Worm (Caenorhabditis elegans) whole organism, L4 larva: ENCODE data around the gene H37A05.2.

Experiments
- Y75B8A.6 ChIP-seq: fragments of 200-800 bp; sonication (Bioruptor generic); IDR thresholded peaks from 2 replicates; pipeline ENCODE4 v1.3.6; 2022; ENCODE audit warnings: missing genetic modification reagents, missing genetic modification characterization, missing compliant biosample characterization
- ama-1 ChIP-seq: fragments of 150-350 bp; optimal IDR thresholded peaks from 2 replicates; lab custom pipeline; 2014; ENCODE audit warnings: inconsistent platforms, mixed read lengths
- attf-4 ChIP-seq: sonication (generic microtip); optimal IDR thresholded peaks from 3 replicates; lab custom pipeline; 2017; ENCODE audit warnings: missing biosample characterization, missing genetic modification characterization
- daf-12 ChIP-seq: fragments of 150-350 bp; optimal IDR thresholded peaks from 2 replicates; lab custom pipeline; 2014; ENCODE audit warnings: missing biosample characterization, missing genetic modification reagents, missing genetic modification characterization
- daf-16 ChIP-seq, 3 experiments: sonication (generic microtip); optimal IDR thresholded peaks; 2 replicates each; lab custom pipeline; 2016 to 2017; ENCODE audit warnings: missing genetic modification characterization in 3 of 3, missing genetic modification reagents in 3 of 3, mild to moderate bottlenecking in 2 of 3, missing compliant biosample characterization in 2 of 3, missing biosample characterization in 1 of 3, moderate library complexity in 1 of 3
- dmd-6 ChIP-seq: fragments of 200-800 bp; sonication (Bioruptor generic); IDR thresholded peaks from 2 replicates; pipeline ENCODE4 v1.3.6; 2022; ENCODE audit warnings: missing genetic modification reagents, missing genetic modification characterization, missing compliant biosample characterization
- duxl-1 ChIP-seq: sonication (generic microtip); optimal IDR thresholded peaks from 2 replicates; lab custom pipeline; 2016; ENCODE audit warnings: mild to moderate bottlenecking, missing genetic modification characterization, moderate library complexity, missing compliant biosample characterization; ENCODE audit not compliant: poor library complexity
- dve-1 ChIP-seq: sonication (generic microtip); optimal IDR thresholded peaks from 2 replicates; lab custom pipeline; 2017; ENCODE audit warnings: antibody characterized with exemption, mild to moderate bottlenecking, missing genetic modification characterization, missing compliant biosample characterization; ENCODE audit not compliant: insufficient read depth
- hlh-30 ChIP-seq: sonication (generic microtip); optimal IDR thresholded peaks from 2 replicates; lab custom pipeline; 2017; ENCODE audit warnings: antibody characterized with exemption, mild to moderate bottlenecking, missing genetic modification characterization, missing compliant biosample characterization; ENCODE audit not compliant: insufficient read depth
- lin-13 ChIP-seq: fragments of 150-350 bp; optimal IDR thresholded peaks from 2 replicates; lab custom pipeline; 2014; ENCODE audit warnings: missing biosample characterization, missing genetic modification reagents, missing genetic modification characterization
- mep-1 ChIP-seq: fragments of 150-350 bp; sonication (generic microtip); optimal IDR thresholded peaks from 3 replicates; lab custom pipeline; 2014; ENCODE audit warnings: missing biosample characterization, missing genetic modification characterization
- mes-2 ChIP-seq: sonication (generic microtip); optimal IDR thresholded peaks from 2 replicates; lab custom pipeline; 2016; ENCODE audit warnings: missing genotype, mild to moderate bottlenecking, missing genetic modification characterization, missing compliant biosample characterization; ENCODE audit not compliant: poor library complexity, severe bottlenecking
- nhr-6 ChIP-seq: fragments of 150-350 bp; optimal IDR thresholded peaks from 2 replicates; lab custom pipeline; 2014; ENCODE audit warnings: missing biosample characterization, missing genetic modification characterization
- php-3 ChIP-seq: fragments of 200-800 bp; sonication (Bioruptor generic); IDR thresholded peaks from 2 replicates; pipeline ENCODE4 v1.3.6; 2022; ENCODE audit warnings: missing genetic modification reagents, missing genetic modification characterization, missing compliant biosample characterization
- pqm-1 ChIP-seq: sonication (generic microtip); optimal IDR thresholded peaks from 2 replicates; lab custom pipeline; 2017; ENCODE audit warnings: missing biosample characterization, missing genetic modification characterization
- skn-1 ChIP-seq: fragments of 150-350 bp; optimal IDR thresholded peaks from 2 replicates; lab custom pipeline; 2014; ENCODE audit warnings: missing biosample characterization, missing genetic modification characterization
- tra-1 ChIP-seq: fragments of 200-800 bp; sonication (Bioruptor generic); IDR thresholded peaks from 2 replicates; pipeline ENCODE4 v1.3.6; 2022; ENCODE audit warnings: missing genetic modification reagents, missing genetic modification characterization, missing compliant biosample characterization
- unc-62 ChIP-seq, 3 experiments: fragments of 150-350 bp in 1 of 3; sonication (generic microtip); optimal IDR thresholded peaks in 2 of 3; peaks in 1 of 3; 1 replicate in 1 of 3; 2 replicates in 2 of 3; lab custom pipeline; 2014 to 2017; ENCODE audit warnings: missing biosample characterization in 3 of 3, missing genetic modification characterization in 3 of 3, missing genetic modification reagents in 3 of 3, missing genotype in 1 of 3
- zip-11 ChIP-seq: fragments of 200-800 bp; sonication (Bioruptor generic); IDR thresholded peaks from 2 replicates; pipeline ENCODE4 v1.3.6; 2022; ENCODE audit warnings: missing genetic modification characterization, missing compliant biosample characterization

H37A05.2 gene

ce11 chrV:13580696-13581095 lies 53.4 kb downstream of the H37A05.2 start, which contains the start of gene C50B8.5:
Gene C50B8.5 (plus strand): TSS chrV:13580968.
- TF ChIP-seq Y75B8A.6 (GFP tag; lab: Robert Waterston, UW), result no peak
- TF ChIP-seq dve-1 (tag; lab: Kevin White, UChicago), result peak; percentile 65
- TF ChIP-seq lin-13 (GFP tag; lab: Kevin White, UChicago), result no peak
- TF ChIP-seq skn-1 (tag; lab: Kevin White, UChicago), result no peak
- no peak for TF ChIP-seq ama-1 (lab: Kevin White, UChicago)
- TF ChIP-seq hlh-30, result no peak
- TF ChIP-seq daf-16 (GFP tag; optimal IDR thresholded peaks at IDR 0.05; lab: Kevin White, UChicago), result no peak
- peak; percentile 70 for TF ChIP-seq daf-16 (tag; optimal IDR thresholded peaks at IDR 0.05; lab: Kevin White, UChicago)
- TF ChIP-seq nhr-6 (tag; lab: Kevin White, UChicago), result peak; percentile 88
- TF ChIP-seq attf-4 (tag; lab: Kevin White, UChicago), result no peak
- TF ChIP-seq pqm-1, result peak; percentile 63
- peak; percentile 0 for TF ChIP-seq duxl-1 (tag; lab: Kevin White, UChicago)
- peak; percentile 53 for TF ChIP-seq mes-2 (tag; lab: Kevin White, UChicago)
- peak in 1 of 2 experiments; percentile 85 for TF ChIP-seq unc-62 (GFP tag; optimal IDR thresholded peaks at IDR 0.05 in 1 of 2; lab: Kevin White, UChicago)
- no peak for TF ChIP-seq unc-62 (tag; optimal IDR thresholded peaks at IDR 0.05; lab: Kevin White, UChicago)
- TF ChIP-seq dmd-6 (GFP tag; lab: Robert Waterston, UW), result peak; percentile 8; the same call in 1 of the 2 replicates
- no peak for TF ChIP-seq tra-1
- no peak for TF ChIP-seq php-3 (GFP tag; lab: Robert Waterston, UW)
- TF ChIP-seq mep-1, result peak; percentile 8
- TF ChIP-seq zip-11 (GFP tag; lab: Robert Waterston, UW), result no peak
- TF ChIP-seq daf-12 (tag; lab: Kevin White, UChicago), result no peak
